Worm (Caenorhabditis elegans) whole organism, L2 larva: ENCODE measurements around the gene cpt-6.

Experiments used
- C34F6.9 ChIP-seq: fragments of 150-350 bp; optimal IDR thresholded peaks from 2 replicates; lab custom pipeline; 2014; ENCODE audit warnings: missing biosample characterization, missing genetic modification characterization
- F13H6.1 ChIP-seq: sonication (generic microtip); optimal IDR thresholded peaks from 2 replicates; lab custom pipeline; 2016; ENCODE audit warnings: missing genetic modification characterization, missing compliant biosample characterization
- R02D3.7 ChIP-seq: fragments of 150-350 bp; optimal IDR thresholded peaks from 2 replicates; lab custom pipeline; 2014; ENCODE audit warnings: missing biosample characterization, missing genetic modification characterization
- ZK546.5 ChIP-seq: sonication (generic microtip); optimal IDR thresholded peaks from 2 replicates; lab custom pipeline; 2017; ENCODE audit warnings: missing biosample characterization, missing genetic modification characterization
- alr-1 ChIP-seq: fragments of 150-350 bp; optimal IDR thresholded peaks from 2 replicates; lab custom pipeline; 2014; ENCODE audit warnings: missing biosample characterization, missing genetic modification characterization
- aly-2 ChIP-seq: fragments of 150-350 bp; optimal IDR thresholded peaks from 2 replicates; lab custom pipeline; 2014; ENCODE audit warnings: missing biosample characterization, missing genetic modification characterization
- ama-1 ChIP-seq: fragments of 150-350 bp; optimal IDR thresholded peaks from 2 replicates; lab custom pipeline; 2018; ENCODE audit warnings: inconsistent platforms
- blmp-1 ChIP-seq: sonication (generic microtip); optimal IDR thresholded peaks from 2 replicates; lab custom pipeline; 2017; ENCODE audit warnings: missing genetic modification characterization, mild to moderate bottlenecking, missing compliant biosample characterization, antibody characterized with exemption, moderate library complexity; ENCODE audit not compliant: insufficient read depth
- ceh-16 ChIP-seq: fragments of 150-350 bp; optimal IDR thresholded peaks from 2 replicates; lab custom pipeline; 2014; ENCODE audit warnings: missing biosample characterization, missing genetic modification characterization
- crh-2 ChIP-seq: sonication (generic microtip); optimal IDR thresholded peaks from 2 replicates; lab custom pipeline; 2017; ENCODE audit warnings: missing biosample characterization, missing genetic modification characterization
- egl-27 ChIP-seq: sonication (generic microtip); optimal IDR thresholded peaks from 3 replicates; lab custom pipeline; 2017; ENCODE audit warnings: missing biosample characterization, missing genetic modification reagents, missing genetic modification characterization
- elt-1 ChIP-seq: fragments of 150-350 bp; optimal IDR thresholded peaks from 2 replicates; lab custom pipeline; 2014; ENCODE audit warnings: missing biosample characterization, missing genetic modification characterization
- elt-3 ChIP-seq: sonication (generic microtip); optimal IDR thresholded peaks from 2 replicates; lab custom pipeline; 2017; ENCODE audit warnings: missing biosample characterization, missing genetic modification characterization
- fos-1 ChIP-seq: fragments of 150-350 bp; optimal IDR thresholded peaks from 2 replicates; lab custom pipeline; 2014; ENCODE audit warnings: missing biosample characterization, missing genetic modification characterization
- gmeb-1 ChIP-seq: fragments of 150-350 bp; optimal IDR thresholded peaks from 2 replicates; lab custom pipeline; 2014; ENCODE audit warnings: missing biosample characterization, missing genetic modification characterization
- lin-11 ChIP-seq: fragments of 150-350 bp; sonication (generic microtip); optimal IDR thresholded peaks from 2 replicates; lab custom pipeline; 2014; ENCODE audit warnings: missing biosample characterization, missing genetic modification characterization, inconsistent platforms, mixed read lengths
- lsy-2 ChIP-seq, 2 experiments: fragments of 150-350 bp in 1 of 2; sonication (generic microtip) in 1 of 2; optimal IDR thresholded peaks; 2 replicates each; lab custom pipeline; 2014 to 2017; ENCODE audit warnings: missing biosample characterization in 2 of 2, missing genetic modification characterization in 2 of 2
- mab-5 ChIP-seq: fragments of 150-350 bp; optimal IDR thresholded peaks from 2 replicates; lab custom pipeline; 2014; ENCODE audit warnings: missing biosample characterization, missing genetic modification characterization
- mdl-1 ChIP-seq, 2 experiments: fragments of 150-350 bp in 1 of 2; sonication (generic microtip) in 1 of 2; optimal IDR thresholded peaks; 2 replicates each; lab custom pipeline; 2017; ENCODE audit warnings: missing biosample characterization in 2 of 2, missing genetic modification characterization in 2 of 2
- nhr-10 ChIP-seq: sonication (generic microtip); optimal IDR thresholded peaks from 2 replicates; lab custom pipeline; 2017; ENCODE audit warnings: missing biosample characterization, missing genetic modification characterization
- nhr-129 ChIP-seq: fragments of 150-350 bp; optimal IDR thresholded peaks from 2 replicates; lab custom pipeline; 2014; ENCODE audit warnings: missing biosample characterization, missing genetic modification characterization
- nhr-21 ChIP-seq: fragments of 150-350 bp; optimal IDR thresholded peaks from 2 replicates; lab custom pipeline; 2014; ENCODE audit warnings: missing biosample characterization, missing genetic modification characterization
- nhr-23 ChIP-seq: fragments of 150-350 bp; optimal IDR thresholded peaks from 2 replicates; lab custom pipeline; 2014; ENCODE audit warnings: missing biosample characterization, missing genetic modification reagents, missing genetic modification characterization
- nhr-237 ChIP-seq: fragments of 150-350 bp; optimal IDR thresholded peaks from 2 replicates; lab custom pipeline; 2014; ENCODE audit warnings: missing biosample characterization, missing genetic modification characterization
- nhr-25 ChIP-seq: fragments of 150-350 bp; sonication (generic microtip); optimal IDR thresholded peaks from 3 replicates; lab custom pipeline; 2014; ENCODE audit warnings: missing biosample characterization, missing genetic modification characterization
- nhr-6 ChIP-seq: fragments of 150-350 bp; optimal IDR thresholded peaks from 2 replicates; lab custom pipeline; 2014; ENCODE audit warnings: missing biosample characterization, missing genetic modification characterization
- nhr-77 ChIP-seq: fragments of 150-350 bp; optimal IDR thresholded peaks from 2 replicates; lab custom pipeline; 2014; ENCODE audit warnings: missing biosample characterization, missing genetic modification characterization
- peb-1 ChIP-seq: fragments of 150-350 bp; optimal IDR thresholded peaks from 2 replicates; lab custom pipeline; 2014; ENCODE audit warnings: missing biosample characterization, missing genetic modification characterization
- sma-3 ChIP-seq: sonication (generic microtip); optimal IDR thresholded peaks from 2 replicates; lab custom pipeline; 2016; ENCODE audit warnings: missing genetic modification reagents, missing genetic modification characterization, missing compliant biosample characterization
- sma-9 ChIP-seq, 2 experiments: fragments of 150-350 bp in 1 of 2; sonication (generic microtip) in 1 of 2; optimal IDR thresholded peaks; 2 replicates each; lab custom pipeline; 2014 to 2016; ENCODE audit warnings: missing genetic modification characterization in 2 of 2, mild to moderate bottlenecking in 1 of 2, missing biosample characterization in 1 of 2, missing compliant biosample characterization in 1 of 2, missing genetic modification reagents in 1 of 2, moderate library complexity in 1 of 2
- snpc-4 ChIP-seq: fragments of 150-350 bp; optimal IDR thresholded peaks from 2 replicates; lab custom pipeline; 2014; ENCODE audit warnings: missing biosample characterization, missing genetic modification characterization
- unc-39 ChIP-seq: fragments of 150-350 bp; optimal IDR thresholded peaks from 2 replicates; lab custom pipeline; 2014; ENCODE audit warnings: missing biosample characterization, missing genetic modification characterization
- unc-62 ChIP-seq: fragments of 150-350 bp; optimal IDR thresholded peaks from 2 replicates; lab custom pipeline; 2014; ENCODE audit warnings: missing biosample characterization, missing genetic modification reagents, missing genetic modification characterization
- zag-1 ChIP-seq: fragments of 150-350 bp; optimal IDR thresholded peaks from 2 replicates; lab custom pipeline; 2014; ENCODE audit warnings: missing biosample characterization, missing genetic modification characterization
- ztf-1 ChIP-seq: fragments of 200-800 bp; sonication (Bioruptor generic); conservative IDR thresholded peaks from 2 replicates; pipeline ENCODE4 v1.3.6; 2022; ENCODE audit warnings: missing genetic modification characterization, missing compliant biosample characterization
- ztf-11 ChIP-seq: sonication (generic microtip); optimal IDR thresholded peaks from 2 replicates; lab custom pipeline; 2017; ENCODE audit warnings: missing biosample characterization, missing genetic modification characterization

Gene cpt-6

DNA sequence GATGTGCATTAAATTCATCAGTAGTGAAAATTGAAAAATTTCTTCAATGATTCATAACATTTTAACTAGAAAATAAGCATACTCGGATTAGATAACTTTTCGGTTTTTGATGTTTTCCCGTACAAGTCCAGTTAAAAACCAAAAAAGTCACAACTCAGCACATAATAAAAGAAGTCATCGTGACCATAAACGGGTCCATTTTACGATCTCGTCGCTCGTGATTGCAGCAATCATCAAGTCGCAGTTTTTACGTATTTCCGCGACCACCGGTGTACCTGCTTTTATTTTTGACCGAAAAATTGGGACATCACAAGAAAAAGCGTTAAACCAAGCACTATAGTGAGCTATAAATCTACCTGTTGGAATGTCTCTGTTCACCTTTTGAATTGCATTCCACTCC, 32.5 kb downstream of the cpt-6 start:
- TF ChIP-seq ZK546.5 (tag; lab: Kevin White, UChicago) (no peak), peb-1 (tag; lab: Kevin White, UChicago) (no peak), lin-11 (no peak), ama-1 (lab: Kevin White, UChicago) (no peak), nhr-6 (tag; lab: Kevin White, UChicago) (no peak), ceh-16 (tag; lab: Kevin White, UChicago) (no peak), ztf-1 (GFP tag; lab: Robert Waterston, UW) (no peak), alr-1 (tag; lab: Kevin White, UChicago) (no peak), mab-5 (no peak), nhr-23 (tag; lab: Kevin White, UChicago) (no peak), sma-3 (GFP tag; lab: Kevin White, UChicago) (no peak), F13H6.1 (tag; lab: Kevin White, UChicago) (no peak), nhr-237 (tag; lab: Kevin White, UChicago) (no peak), sma-9 (GFP tag; optimal IDR thresholded peaks at IDR 0.05; lab: Kevin White, UChicago) (no peak), sma-9 (tag; optimal IDR thresholded peaks at IDR 0.05; lab: Kevin White, UChicago) (no peak), nhr-21 (tag; lab: Kevin White, UChicago) (no peak)

- peak; percentile 33 for TF ChIP-seq ceh-16 (tag; lab: Kevin White, UChicago)
- no peak for TF ChIP-seq zag-1
- no peak for TF ChIP-seq mdl-1 (tag; optimal IDR thresholded peaks at IDR 0.05; lab: Kevin White, UChicago)
- TF ChIP-seq lin-11, result no peak
Observed at ce11 chrV:6458302-6458998, 35.3 kb downstream of the cpt-6 start.

- TF ChIP-seq elt-3 (tag; lab: Kevin White, UChicago), result no peak
- peak; percentile 5 for TF ChIP-seq F13H6.1 (tag; lab: Kevin White, UChicago)
- TF ChIP-seq aly-2 (tag; lab: Kevin White, UChicago), result no peak
- TF ChIP-seq nhr-23 (tag; lab: Kevin White, UChicago), result no peak
- no peak for TF ChIP-seq nhr-77
- no peak for TF ChIP-seq nhr-10
- no peak for TF ChIP-seq R02D3.7 (tag; lab: Kevin White, UChicago)
Observed at ce11 chrV:6456903-6457302, 36.8 kb downstream of the cpt-6 start.

- TF ChIP-seq ceh-16 (tag; lab: Kevin White, UChicago) (no peak), mdl-1 (tag; optimal IDR thresholded peaks at IDR 0.05; lab: Kevin White, UChicago) (no peak), unc-39 (tag; lab: Kevin White, UChicago) (no peak), sma-3 (GFP tag; lab: Kevin White, UChicago) (no peak), nhr-129 (no peak), mab-5 (no peak), aly-2 (tag; lab: Kevin White, UChicago) (no peak), unc-62 (GFP tag; lab: Kevin White, UChicago) (no peak)
Observed at ce11 chrV:6453122-6453521, 40.6 kb downstream of the cpt-6 start, which contains the start of gene acl-9. Gene acl-9 (plus strand): TSS chrV:6453226.

DNA sequence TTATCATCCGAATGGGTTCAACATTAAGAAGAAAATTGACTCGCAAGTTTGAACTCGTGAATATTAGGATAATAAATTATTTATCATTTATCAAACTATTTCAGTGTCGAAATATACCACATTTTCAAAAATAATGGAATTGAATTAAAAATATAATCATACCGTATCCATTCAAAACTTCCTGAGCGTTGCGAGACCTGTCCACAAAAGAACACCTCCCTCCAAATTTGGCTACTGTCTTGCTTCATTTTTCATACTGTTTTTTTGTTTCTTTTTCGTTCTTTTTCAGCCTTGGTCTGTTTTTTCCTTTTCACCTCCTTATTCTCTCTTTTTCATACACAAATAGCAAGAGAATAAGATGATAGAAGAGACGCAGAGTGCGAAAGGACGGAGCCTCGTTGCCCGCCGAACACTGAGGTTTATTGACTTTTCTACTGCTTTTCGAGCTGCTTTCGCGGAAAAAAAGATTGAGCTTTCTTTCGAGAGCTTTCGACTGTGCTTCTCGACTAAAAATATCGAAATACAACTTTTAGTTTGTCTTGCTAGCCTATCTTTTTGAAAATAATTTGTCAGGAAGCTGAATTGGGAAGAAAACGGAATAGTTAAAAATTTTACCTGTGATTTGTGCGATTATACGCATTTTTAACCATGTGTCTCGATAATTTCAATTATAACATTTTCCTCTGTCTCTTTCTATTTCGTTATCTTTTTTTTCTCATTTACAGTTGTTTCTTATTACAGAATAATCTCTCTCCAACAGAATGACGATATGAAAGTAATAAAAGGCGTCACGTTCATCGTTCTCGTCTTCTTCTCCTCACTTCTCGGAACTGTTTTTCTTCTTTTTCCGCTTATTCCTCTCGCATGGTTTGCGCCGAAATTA, 43.4 kb downstream of the cpt-6 start, which contains the start of gene acl-8:
acl-8 (plus strand) TSS at position 742 of the 883 bp plus-strand sequence.
- TF ChIP-seq crh-2 (tag; lab: Kevin White, UChicago) (peak; percentile 41), nhr-237 (tag; lab: Kevin White, UChicago) (no peak), fos-1 (peak; percentile 40)

DNA sequence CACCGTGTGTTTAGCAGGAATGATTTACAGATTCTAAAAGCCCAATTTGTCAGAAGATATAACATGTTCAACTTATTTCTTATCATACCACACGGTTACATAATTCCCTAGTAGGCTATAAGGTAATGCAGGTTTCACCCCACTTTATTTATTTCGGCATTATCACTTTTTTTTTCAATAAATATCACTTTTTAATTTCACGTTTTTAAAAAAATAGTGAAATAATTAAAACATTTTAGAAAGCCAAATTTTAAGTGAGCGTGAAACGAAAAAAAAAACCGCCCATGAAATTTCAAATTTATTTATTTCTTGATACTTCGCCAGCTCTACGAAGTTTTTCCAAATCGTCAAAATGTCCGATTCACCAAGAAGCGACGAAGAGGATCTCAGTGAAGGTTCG, 45.4 kb downstream of the cpt-6 start, which contains the start of gene fbxa-196:
fbxa-196 (plus strand) TSS at position 301 of the 400 bp plus-strand sequence.
- TF ChIP-seq C34F6.9 (tag; lab: Kevin White, UChicago) (no peak), F13H6.1 (tag; lab: Kevin White, UChicago) (no peak), nhr-21 (tag; lab: Kevin White, UChicago) (no peak), snpc-4 (tag; lab: Kevin White, UChicago) (no peak), unc-62 (GFP tag; lab: Kevin White, UChicago) (no peak), ztf-11 (tag; lab: Kevin White, UChicago) (no peak), blmp-1 (no peak), lin-11 (no peak), gmeb-1 (tag; lab: Kevin White, UChicago) (no peak), nhr-25 (tag; lab: Kevin White, UChicago) (no peak), elt-1 (tag; lab: Kevin White, UChicago) (no peak), nhr-10 (no peak), lsy-2 (tag; optimal IDR thresholded peaks at IDR 0.05; lab: Kevin White, UChicago) (no peak), egl-27 (tag; lab: Kevin White, UChicago) (no peak), R02D3.7 (tag; lab: Kevin White, UChicago) (no peak)
